Fruit fly (Drosophila melanogaster) whole organism, embryonic: Measurements from ENCODE around the gene unk.

ENCODE experiments used
- Bdp1 ChIP-seq: fragments of 200-800 bp; sonication (Bioruptor generic); optimal IDR thresholded peaks from 3 replicates; lab custom pipeline; 2016; ENCODE audit warnings: missing biosample characterization, missing genetic modification characterization
- CG10147 ChIP-seq: fragments of 200-800 bp; sonication (Bioruptor generic); optimal IDR thresholded peaks from 2 replicates; lab custom pipeline; 2019; ENCODE audit warnings: missing biosample characterization, mild to moderate bottlenecking, missing genetic modification characterization, moderate library complexity
- CG1024 ChIP-seq: fragments of 200-800 bp; sonication (Bioruptor generic); IDR thresholded peaks from 2 replicates; pipeline ENCODE4 v1.3.6; 2022; ENCODE audit warnings: missing biosample characterization, missing genetic modification characterization
- CG12155 ChIP-seq: fragments of 200-800 bp; sonication (Bioruptor generic); optimal IDR thresholded peaks from 3 replicates; lab custom pipeline; 2016; ENCODE audit warnings: missing biosample characterization, missing genetic modification characterization
- CG13287 ChIP-seq: fragments of 200-800 bp; sonication (Bioruptor generic); IDR thresholded peaks from 2 replicates; pipeline ENCODE4 v1.3.6; 2022; ENCODE audit warnings: missing biosample characterization, missing genetic modification characterization; ENCODE audit not compliant: partially characterized antibody
- CG13624 ChIP-seq: fragments of 200-800 bp; sonication (Bioruptor generic); optimal IDR thresholded peaks from 2 replicates; lab custom pipeline; 2016; ENCODE audit warnings: missing biosample characterization, missing genetic modification characterization
- CG1603 ChIP-seq: fragments of 200-800 bp; sonication (Bioruptor generic); optimal IDR thresholded peaks from 2 replicates; lab custom pipeline; 2019; ENCODE audit warnings: missing biosample characterization, mild to moderate bottlenecking, missing genetic modification characterization, moderate library complexity
- CG16815 ChIP-seq: fragments of 200-800 bp; sonication (Bioruptor generic); optimal IDR thresholded peaks from 3 replicates; lab custom pipeline; 2017; ENCODE audit warnings: missing biosample characterization, mild to moderate bottlenecking, missing genetic modification characterization
- CG18764 ChIP-seq: fragments of 200-800 bp; sonication (Bioruptor generic); optimal IDR thresholded peaks from 3 replicates; lab custom pipeline; 2016; ENCODE audit warnings: missing biosample characterization, missing genetic modification characterization
- CG30403 ChIP-seq: fragments of 200-800 bp; sonication (Bioruptor generic); optimal IDR thresholded peaks from 3 replicates; lab custom pipeline; 2016; ENCODE audit warnings: missing biosample characterization, missing genetic modification characterization
- CG32767 ChIP-seq: fragments of 200-800 bp; sonication (Bioruptor generic); IDR thresholded peaks from 2 replicates; pipeline ENCODE4 v1.3.6; 2022; ENCODE audit warnings: missing biosample characterization, missing genetic modification characterization
- CG34224 ChIP-seq: fragments of 200-800 bp; sonication (Bioruptor generic); IDR thresholded peaks from 3 replicates; pipeline ENCODE4 v1.3.6; 2022; ENCODE audit warnings: missing biosample characterization, missing genetic modification characterization; ENCODE audit not compliant: partially characterized antibody
- CG3838 ChIP-seq: fragments of 200-800 bp; sonication (Bioruptor generic); optimal IDR thresholded peaks from 3 replicates; lab custom pipeline; 2016; ENCODE audit warnings: missing biosample characterization, missing genetic modification characterization
- CG4282 ChIP-seq: fragments of 200-800 bp; sonication (Bioruptor generic); optimal IDR thresholded peaks from 2 replicates; lab custom pipeline; 2016; ENCODE audit warnings: missing biosample characterization, missing genetic modification characterization
- CG4820 ChIP-seq: fragments of 200-800 bp; sonication (Bioruptor generic); optimal IDR thresholded peaks from 3 replicates; lab custom pipeline; 2016; ENCODE audit warnings: missing biosample characterization, missing genetic modification characterization
- CG6272 ChIP-seq: fragments of 200-800 bp; sonication (Bioruptor generic); IDR thresholded peaks from 2 replicates; pipeline ENCODE4 v1.3.6; 2022; ENCODE audit warnings: missing biosample characterization, missing genetic modification characterization
- CG8089 ChIP-seq: fragments of 200-800 bp; sonication (Bioruptor generic); optimal IDR thresholded peaks from 3 replicates; lab custom pipeline; 2016; ENCODE audit warnings: missing biosample characterization, missing genetic modification characterization
- CG8281 ChIP-seq: fragments of 200-800 bp; sonication (Bioruptor generic); optimal IDR thresholded peaks from 2 replicates; lab custom pipeline; 2018; ENCODE audit warnings: missing biosample characterization, mild to moderate bottlenecking, missing genetic modification characterization, moderate library complexity
- CG9727 ChIP-seq: fragments of 200-800 bp; sonication (Bioruptor generic); optimal IDR thresholded peaks from 3 replicates; lab custom pipeline; 2017; ENCODE audit warnings: missing biosample characterization, mild to moderate bottlenecking, missing genetic modification characterization
- Dad ChIP-seq: fragments of 200-800 bp; sonication (Bioruptor generic); optimal IDR thresholded peaks from 3 replicates; lab custom pipeline; 2016; ENCODE audit warnings: missing biosample characterization, missing genetic modification characterization
- Doc3 ChIP-seq: fragments of 200-800 bp; sonication (Bioruptor generic); IDR thresholded peaks from 3 replicates; pipeline ENCODE4 v1.3.6; 2022; ENCODE audit warnings: missing biosample characterization, missing genetic modification characterization; ENCODE audit not compliant: partially characterized antibody
- Fer3 ChIP-seq: fragments of 200-800 bp; sonication (Bioruptor generic); optimal IDR thresholded peaks from 2 replicates; lab custom pipeline; 2018; ENCODE audit warnings: missing biosample characterization, mild to moderate bottlenecking, missing genetic modification characterization, moderate library complexity
- GATAe ChIP-seq: fragments of 200-800 bp; sonication (Bioruptor generic); conservative IDR thresholded peaks from 2 replicates; pipeline ENCODE4 v1.3.6; 2022; ENCODE audit warnings: missing biosample characterization, missing genetic modification characterization
- HLHmδ ChIP-seq: fragments of 200-800 bp; sonication (Bioruptor generic); optimal IDR thresholded peaks from 2 replicates; lab custom pipeline; 2018; ENCODE audit warnings: missing biosample characterization, mild to moderate bottlenecking, missing genetic modification characterization, moderate library complexity
- Hey ChIP-seq: fragments of 200-800 bp; sonication (Bioruptor generic); optimal IDR thresholded peaks from 3 replicates; lab custom pipeline; 2018; ENCODE audit warnings: missing biosample characterization, mild to moderate bottlenecking, missing genetic modification characterization
- MBD-R2 ChIP-seq: fragments of 200-800 bp; sonication (Bioruptor generic); IDR thresholded peaks from 2 replicates; pipeline ENCODE4 v1.3.6; 2022; ENCODE audit warnings: missing biosample characterization, missing genetic modification characterization
- MTF-1 ChIP-seq: fragments of 200-800 bp; sonication (Bioruptor generic); optimal IDR thresholded peaks from 2 replicates; lab custom pipeline; 2018; ENCODE audit warnings: missing biosample characterization, mild to moderate bottlenecking, missing genetic modification characterization, borderline replicate concordance
- Max ChIP-seq: fragments of 200-800 bp; sonication (Bioruptor generic); optimal IDR thresholded peaks from 2 replicates; lab custom pipeline; 2016; ENCODE audit warnings: missing biosample characterization, mild to moderate bottlenecking, missing genetic modification characterization
- Meics ChIP-seq: fragments of 200-800 bp; sonication (Bioruptor generic); optimal IDR thresholded peaks from 2 replicates; lab custom pipeline; 2017; ENCODE audit warnings: missing biosample characterization, mild to moderate bottlenecking, missing genetic modification characterization
- Mes4 ChIP-seq: fragments of 200-800 bp; sonication (Bioruptor generic); optimal IDR thresholded peaks from 2 replicates; lab custom pipeline; 2016; ENCODE audit warnings: missing biosample characterization, missing genetic modification characterization
- Poxn ChIP-seq: fragments of 200-800 bp; sonication (Bioruptor generic); IDR thresholded peaks from 2 replicates; pipeline ENCODE4 v1.3.6; 2022; ENCODE audit warnings: missing biosample characterization, missing genetic modification characterization
- Rx ChIP-seq: fragments of 200-800 bp; sonication (Bioruptor generic); IDR thresholded peaks from 2 replicates; pipeline ENCODE4 v1.3.6; 2022; ENCODE audit warnings: missing biosample characterization, missing genetic modification characterization
- Usf ChIP-seq: fragments of 200-800 bp; sonication (Bioruptor generic); optimal IDR thresholded peaks from 2 replicates; lab custom pipeline; 2017; ENCODE audit warnings: missing genotype, missing biosample characterization, missing genetic modification characterization
- ash1 ChIP-seq: fragments of 200-800 bp; sonication (Bioruptor generic); optimal IDR thresholded peaks from 2 replicates; lab custom pipeline; 2018; ENCODE audit warnings: missing biosample characterization, mild to moderate bottlenecking, missing genetic modification characterization
- bcd ChIP-seq: fragments of 200-800 bp; sonication (Bioruptor generic); optimal IDR thresholded peaks from 2 replicates; lab custom pipeline; 2017; ENCODE audit warnings: missing biosample characterization, mild to moderate bottlenecking, missing genetic modification characterization
- bowl ChIP-seq: fragments of 200-800 bp; sonication (Bioruptor generic); IDR thresholded peaks from 2 replicates; pipeline ENCODE4 v1.3.6; 2022; ENCODE audit warnings: missing biosample characterization, missing genetic modification characterization
- exex ChIP-seq: fragments of 200-800 bp; sonication (Bioruptor generic); optimal IDR thresholded peaks from 4 replicates; lab custom pipeline; 2018; ENCODE audit warnings: missing biosample characterization, mild to moderate bottlenecking, missing genetic modification characterization, moderate library complexity
- fd96Cb ChIP-seq: fragments of 200-800 bp; sonication (Bioruptor generic); optimal IDR thresholded peaks from 2 replicates; lab custom pipeline; 2018; ENCODE audit warnings: missing biosample characterization, mild to moderate bottlenecking, missing genetic modification characterization, moderate library complexity
- fu2 ChIP-seq: fragments of 200-800 bp; sonication (Bioruptor generic); optimal IDR thresholded peaks from 2 replicates; lab custom pipeline; 2016; ENCODE audit warnings: missing biosample characterization, missing genetic modification characterization
- grau ChIP-seq: fragments of 200-800 bp; optimal IDR thresholded peaks from 3 replicates; lab custom pipeline; 2019; ENCODE audit warnings: missing biosample characterization, mild to moderate bottlenecking, missing genetic modification characterization, moderate library complexity
- gsb-n ChIP-seq: fragments of 200-800 bp; sonication (Bioruptor generic); optimal IDR thresholded peaks from 3 replicates; lab custom pipeline; 2018; ENCODE audit warnings: missing biosample characterization, mild to moderate bottlenecking, missing genetic modification characterization
- nerfin-2 ChIP-seq: fragments of 200-800 bp; sonication (Bioruptor generic); IDR thresholded peaks from 2 replicates; pipeline ENCODE4 v1.3.6; 2022; ENCODE audit warnings: missing biosample characterization, missing genetic modification characterization; ENCODE audit not compliant: partially characterized antibody
- onecut ChIP-seq: fragments of 200-800 bp; sonication (Bioruptor generic); IDR thresholded peaks from 2 replicates; pipeline ENCODE4 v1.3.6; 2022; ENCODE audit warnings: missing biosample characterization, missing genetic modification characterization
- phol ChIP-seq: fragments of 200-800 bp; sonication (Bioruptor generic); optimal IDR thresholded peaks from 3 replicates; lab custom pipeline; 2018; ENCODE audit warnings: missing biosample characterization, mild to moderate bottlenecking, missing genetic modification characterization, moderate library complexity
- sisA ChIP-seq: fragments of 200-800 bp; sonication (Bioruptor generic); IDR thresholded peaks from 2 replicates; pipeline ENCODE4 v1.3.6; 2022; ENCODE audit warnings: missing biosample characterization, missing genetic modification characterization
- sob ChIP-seq: fragments of 200-800 bp; sonication (Bioruptor generic); IDR thresholded peaks from 2 replicates; pipeline ENCODE4 v1.3.6; 2022; ENCODE audit warnings: missing biosample characterization, missing genetic modification characterization
- sr ChIP-seq: fragments of 200-800 bp; sonication (Bioruptor generic); IDR thresholded peaks from 3 replicates; pipeline ENCODE4 v1.3.6; 2022; ENCODE audit warnings: missing biosample characterization, missing genetic modification characterization
- trh ChIP-seq: fragments of 200-800 bp; sonication (Bioruptor generic); optimal IDR thresholded peaks from 2 replicates; lab custom pipeline; 2016; ENCODE audit warnings: missing biosample characterization, missing genetic modification characterization
- ttk ChIP-seq: fragments of 200-800 bp; sonication (Bioruptor generic); IDR thresholded peaks from 2 replicates; pipeline ENCODE4 v2.1.2; 2022; ENCODE audit warnings: missing biosample characterization, missing genetic modification characterization
- wor ChIP-seq: fragments of 200-800 bp; sonication (Bioruptor generic); IDR thresholded peaks from 2 replicates; pipeline ENCODE4 v1.3.6; 2022; ENCODE audit warnings: missing biosample characterization, missing genetic modification characterization

The unk gene

DNA sequence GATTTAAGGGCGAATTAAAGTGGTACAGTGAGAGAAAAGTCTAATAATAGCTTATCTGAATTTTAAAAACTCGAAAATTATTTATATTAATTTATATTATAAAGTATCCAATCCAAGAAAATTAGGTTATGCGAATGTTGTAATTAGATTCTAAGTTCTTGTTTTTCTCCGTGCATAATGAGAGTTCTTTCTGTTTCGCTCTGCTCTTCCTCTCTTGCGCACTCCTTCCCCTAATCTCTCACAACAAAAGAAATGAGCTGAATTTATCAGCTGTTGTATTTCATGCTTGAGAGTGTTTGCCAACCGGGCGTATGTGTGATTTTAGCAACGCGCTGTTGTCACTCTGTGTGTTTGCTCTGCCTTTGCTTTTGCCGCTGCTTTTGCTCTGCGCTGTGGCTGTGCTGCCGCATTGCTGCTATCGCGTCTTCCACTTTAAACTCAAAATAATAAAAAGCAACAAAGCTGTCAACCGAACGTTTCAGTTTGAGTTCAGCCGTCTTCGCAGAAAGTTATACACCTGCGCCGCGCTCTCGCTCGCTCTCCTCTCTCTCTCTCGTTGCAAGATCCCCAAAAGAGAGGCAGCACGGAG, 15.8 kb upstream of the unk start, which contains the start of gene CG46310 (continued):
- TF ChIP-seq CG1603 (tag; lab: Kevin White, UChicago) (no peak), CG8281 (tag; lab: Kevin White, UChicago) (no peak), gsb-n (tag; lab: Kevin White, UChicago) (peak; percentile 72), CG1024 (GFP tag; lab: Robert Waterston, UW) (peak; percentile 27; the same call in 1 of the 2 replicates), GATAe (GFP tag; lab: Robert Waterston, UW) (no peak), CG13624 (GFP tag; lab: Kevin White, UChicago) (no peak), CG6272 (GFP tag; lab: Robert Waterston, UW) (peak; percentile 56; the same call in 1 of the 2 replicates), ash1 (GFP tag; lab: Kevin White, UChicago) (peak; percentile 29), CG9727 (GFP tag; lab: Kevin White, UChicago) (peak; percentile 73), CG4820 (peak; percentile 25), wor (GFP tag; lab: Robert Waterston, UW) (peak; percentile 41; the same call in 1 of the 2 replicates), bcd (GFP tag; lab: Kevin White, UChicago) (peak; percentile 68), CG16815 (no peak), exex (tag; lab: Kevin White, UChicago) (peak; percentile 68), Rx (GFP tag; lab: Robert Waterston, UW) (peak; percentile 43; the same call in 1 of the 2 replicates), CG3838 (GFP tag; lab: Kevin White, UChicago) (no peak), CG18764 (GFP tag; lab: Kevin White, UChicago) (peak; percentile 44), CG13287 (GFP tag; lab: Robert Waterston, UW) (peak; percentile 54), Mes4 (no peak), CG12155 (GFP tag; lab: Kevin White, UChicago) (peak; percentile 45), grau (tag; lab: Kevin White, UChicago) (peak; percentile 72), Dad (GFP tag; lab: Kevin White, UChicago) (no peak), phol (tag; lab: Kevin White, UChicago) (peak; percentile 65), trh (GFP tag; lab: Kevin White, UChicago) (no peak), fd96Cb (tag; lab: Kevin White, UChicago) (peak; percentile 45), sob (GFP tag; lab: Robert Waterston, UW) (peak; percentile 94), CG8089 (GFP tag; lab: Kevin White, UChicago) (no peak), bowl (GFP tag; lab: Robert Waterston, UW) (no peak), Poxn (GFP tag; lab: Robert Waterston, UW) (no peak), MTF-1 (GFP tag; lab: Kevin White, UChicago) (peak; percentile 56), CG4282 (no peak), Fer3 (tag; lab: Kevin White, UChicago) (peak; percentile 64), MBD-R2 (peak; percentile 56; the same call in 1 of the 2 replicates), CG32767 (GFP tag; lab: Robert Waterston, UW) (0 out of 2 replicates have a peak, but pooled peaks have one; percentile 7), sisA (GFP tag; lab: Robert Waterston, UW) (peak; percentile 75), CG30403 (peak; percentile 82), ttk (GFP tag; lab: Robert Waterston, UW) (peak; percentile 81), CG34224 (0 out of 3 replicates have a peak, but pooled peaks have one; percentile 25), sr (no peak), nerfin-2 (GFP tag; lab: Robert Waterston, UW) (no peak), fu2 (no peak), HLHmδ (GFP tag; lab: Kevin White, UChicago) (no peak), Hey (tag; lab: Kevin White, UChicago) (peak; percentile 32), onecut (peak; percentile 57), Meics (GFP tag; lab: Kevin White, UChicago) (peak; percentile 77), Doc3 (GFP tag; lab: Robert Waterston, UW) (no peak), Max (GFP tag; lab: Kevin White, UChicago) (peak; percentile 34), Bdp1 (GFP tag; lab: Kevin White, UChicago) (no peak), Usf (peak; percentile 34), CG10147 (GFP tag; lab: Kevin White, UChicago) (peak; percentile 38)
